Fruit fly (Drosophila melanogaster) whole organism, prepupa: ENCODE measurements around the gene CG31921.

Experiments used
- Blimp-1 ChIP-seq: fragments of 200-800 bp; sonication (Bioruptor generic); optimal IDR thresholded peaks from 3 replicates; lab custom pipeline; 2017; ENCODE audit warnings: missing biosample characterization, missing genetic modification characterization, mild to moderate bottlenecking, moderate library complexity, missing genetic modification reagents
- CG10631 ChIP-seq: fragments of 200-800 bp; sonication (Bioruptor generic); optimal IDR thresholded peaks from 2 replicates; lab custom pipeline; 2016; ENCODE audit warnings: missing biosample characterization, missing genetic modification characterization
- CG10669 ChIP-seq: fragments of 200-800 bp; sonication (Bioruptor generic); optimal IDR thresholded peaks from 3 replicates; lab custom pipeline; 2018; ENCODE audit warnings: missing biosample characterization, mild to moderate bottlenecking, missing genetic modification characterization, moderate library complexity
- CG11294 ChIP-seq: fragments of 200-800 bp; sonication (Bioruptor generic); IDR thresholded peaks from 2 replicates; pipeline ENCODE4 v1.3.6; 2022; ENCODE audit warnings: missing biosample characterization, missing genetic modification characterization
- CG11762 ChIP-seq: fragments of 200-800 bp; sonication (Bioruptor generic); optimal IDR thresholded peaks from 3 replicates; lab custom pipeline; 2016; ENCODE audit warnings: missing biosample characterization, missing genetic modification characterization; ENCODE audit not compliant: insufficient read depth
- CG11902 ChIP-seq: fragments of 200-800 bp; sonication (Bioruptor generic); optimal IDR thresholded peaks from 3 replicates; lab custom pipeline; 2016; ENCODE audit warnings: missing biosample characterization, missing genetic modification characterization
- CG15336 ChIP-seq: fragments of 200-800 bp; sonication (Bioruptor generic); IDR thresholded peaks from 2 replicates; pipeline ENCODE4 v1.3.6; 2022; ENCODE audit warnings: missing biosample characterization, missing genetic modification characterization
- CG1621 ChIP-seq: fragments of 200-800 bp; sonication (Bioruptor generic); optimal IDR thresholded peaks from 3 replicates; lab custom pipeline; 2018; ENCODE audit warnings: missing biosample characterization, mild to moderate bottlenecking, missing genetic modification characterization
- CG16779 ChIP-seq: fragments of 200-800 bp; sonication (Bioruptor generic); optimal IDR thresholded peaks from 3 replicates; lab custom pipeline; 2017; ENCODE audit warnings: missing biosample characterization, mild to moderate bottlenecking, missing genetic modification characterization
- CG3032 ChIP-seq: fragments of 200-800 bp; optimal IDR thresholded peaks from 2 replicates; lab custom pipeline; 2019; ENCODE audit warnings: missing biosample characterization, mild to moderate bottlenecking, missing genetic modification characterization, moderate library complexity
- CG31627 ChIP-seq: fragments of 200-800 bp; sonication (Bioruptor generic); optimal IDR thresholded peaks from 3 replicates; lab custom pipeline; 2016; ENCODE audit warnings: missing biosample characterization, missing genetic modification characterization
- CG34406 ChIP-seq: fragments of 200-800 bp; sonication (Bioruptor generic); optimal IDR thresholded peaks from 3 replicates; lab custom pipeline; 2016; ENCODE audit warnings: missing biosample characterization, missing genetic modification characterization
- CG3919 ChIP-seq: fragments of 200-800 bp; sonication (Bioruptor generic); optimal IDR thresholded peaks from 3 replicates; lab custom pipeline; 2016; ENCODE audit warnings: missing biosample characterization, missing genetic modification characterization
- CG4318 ChIP-seq: fragments of 200-800 bp; sonication (Bioruptor generic); optimal IDR thresholded peaks from 3 replicates; lab custom pipeline; 2017; ENCODE audit warnings: missing biosample characterization, mild to moderate bottlenecking, missing genetic modification characterization
- CG6163 ChIP-seq: fragments of 200-800 bp; sonication (Bioruptor generic); IDR thresholded peaks from 3 replicates; pipeline ENCODE4 v1.3.6; 2022; ENCODE audit warnings: missing biosample characterization, missing genetic modification characterization
- CG6276 ChIP-seq: fragments of 200-800 bp; sonication (Bioruptor generic); optimal IDR thresholded peaks from 2 replicates; lab custom pipeline; 2017; ENCODE audit warnings: missing biosample characterization, mild to moderate bottlenecking, missing genetic modification characterization
- CG6792 ChIP-seq: fragments of 200-800 bp; sonication (Bioruptor generic); optimal IDR thresholded peaks from 3 replicates; lab custom pipeline; 2016; ENCODE audit warnings: missing biosample characterization, missing genetic modification characterization
- CG6808 ChIP-seq: fragments of 200-800 bp; sonication (Bioruptor generic); optimal IDR thresholded peaks from 3 replicates; lab custom pipeline; 2017; ENCODE audit warnings: missing biosample characterization, missing genetic modification characterization, mild to moderate bottlenecking, moderate library complexity, missing genetic modification reagents
- CG8119 ChIP-seq: fragments of 200-800 bp; sonication (Bioruptor generic); IDR thresholded peaks from 3 replicates; pipeline ENCODE4 v1.3.6; 2022; ENCODE audit warnings: missing biosample characterization, missing genetic modification characterization
- CG8319 ChIP-seq: fragments of 200-800 bp; sonication (Bioruptor generic); optimal IDR thresholded peaks from 3 replicates; lab custom pipeline; 2016; ENCODE audit warnings: missing biosample characterization, missing genetic modification characterization
- CG8632 ChIP-seq: fragments of 200-800 bp; sonication (Bioruptor generic); optimal IDR thresholded peaks from 3 replicates; lab custom pipeline; 2016; ENCODE audit warnings: missing biosample characterization, missing genetic modification characterization
- CG9139 ChIP-seq: fragments of 200-800 bp; sonication (Bioruptor generic); optimal IDR thresholded peaks from 3 replicates; lab custom pipeline; 2017; ENCODE audit warnings: missing biosample characterization, mild to moderate bottlenecking, missing genetic modification characterization
- Eip75B ChIP-seq: fragments of 200-800 bp; sonication (Bioruptor generic); optimal IDR thresholded peaks from 3 replicates; lab custom pipeline; 2016; ENCODE audit warnings: missing biosample characterization, missing genetic modification characterization
- Eip78C ChIP-seq: fragments of 200-800 bp; sonication (Bioruptor generic); peaks from one replicate; lab custom pipeline; 2016; ENCODE audit warnings: missing biosample characterization, missing genetic modification characterization
- Ets21C ChIP-seq: fragments of 200-800 bp; sonication (Bioruptor generic); optimal IDR thresholded peaks from 3 replicates; lab custom pipeline; 2016; ENCODE audit warnings: missing biosample characterization, missing genetic modification characterization
- Ets96B ChIP-seq: fragments of 200-800 bp; optimal IDR thresholded peaks from 2 replicates; lab custom pipeline; 2019; ENCODE audit warnings: missing biosample characterization, mild to moderate bottlenecking, missing genetic modification characterization, moderate library complexity
- Gug ChIP-seq: fragments of 200-800 bp; sonication (Bioruptor generic); IDR thresholded peaks from 2 replicates; pipeline ENCODE4 v1.3.6; 2022; ENCODE audit warnings: missing biosample characterization, missing genetic modification characterization
- Hr38 ChIP-seq: sonication (Bioruptor generic); optimal IDR thresholded peaks from 2 replicates; lab custom pipeline; 2016; ENCODE audit warnings: missing biosample characterization, missing genetic modification characterization
- Hr4 ChIP-seq: fragments of 200-800 bp; sonication (Bioruptor generic); optimal IDR thresholded peaks from 3 replicates; lab custom pipeline; 2016; ENCODE audit warnings: missing biosample characterization, missing genetic modification characterization
- Met ChIP-seq: fragments of 200-800 bp; sonication (Bioruptor generic); optimal IDR thresholded peaks from 3 replicates; lab custom pipeline; 2016; ENCODE audit warnings: missing biosample characterization, missing genetic modification characterization
- OdsH ChIP-seq: fragments of 200-800 bp; sonication (Bioruptor generic); optimal IDR thresholded peaks from 3 replicates; lab custom pipeline; 2016; ENCODE audit warnings: missing biosample characterization, missing genetic modification characterization
- Sox102F ChIP-seq: fragments of 200-800 bp; sonication (Bioruptor generic); optimal IDR thresholded peaks from 2 replicates; lab custom pipeline; 2016; ENCODE audit warnings: missing biosample characterization, mild to moderate bottlenecking, missing genetic modification characterization
- Sox14 ChIP-seq: fragments of 200-800 bp; sonication (Bioruptor generic); optimal IDR thresholded peaks from 3 replicates; lab custom pipeline; 2016; ENCODE audit warnings: missing biosample characterization, missing genetic modification characterization
- Sox15 ChIP-seq: fragments of 200-800 bp; sonication (Bioruptor generic); optimal IDR thresholded peaks from 3 replicates; lab custom pipeline; 2016; ENCODE audit warnings: missing biosample characterization, missing genetic modification characterization
- achi ChIP-seq: fragments of 200-800 bp; sonication (Bioruptor generic); optimal IDR thresholded peaks from 3 replicates; lab custom pipeline; 2016; ENCODE audit warnings: missing biosample characterization, missing genetic modification characterization
- acj6 ChIP-seq: fragments of 200-800 bp; sonication (Bioruptor generic); optimal IDR thresholded peaks from 3 replicates; lab custom pipeline; 2016; ENCODE audit warnings: missing biosample characterization, missing genetic modification characterization
- dac ChIP-seq: fragments of 200-800 bp; sonication (Bioruptor generic); optimal IDR thresholded peaks from 2 replicates; lab custom pipeline; 2017; ENCODE audit warnings: missing biosample characterization, mild to moderate bottlenecking, missing genetic modification characterization
- dsx ChIP-seq: fragments of 200-800 bp; optimal IDR thresholded peaks from 3 replicates; lab custom pipeline; 2019; ENCODE audit warnings: missing biosample characterization, mild to moderate bottlenecking, missing genetic modification characterization, moderate library complexity; ENCODE audit not compliant: poor library complexity, severe bottlenecking
- eg ChIP-seq: fragments of 200-800 bp; sonication (Bioruptor generic); IDR thresholded peaks from 3 replicates; pipeline ENCODE4 v1.3.6; 2022; ENCODE audit warnings: missing biosample characterization, missing genetic modification characterization
- fd59A ChIP-seq: fragments of 200-800 bp; sonication (Bioruptor generic); optimal IDR thresholded peaks from 2 replicates; lab custom pipeline; 2017; ENCODE audit warnings: missing biosample characterization, mild to moderate bottlenecking, missing genetic modification characterization, missing genetic modification reagents
- fkh ChIP-seq: fragments of 200-800 bp; sonication (Bioruptor generic); optimal IDR thresholded peaks from 3 replicates; lab custom pipeline; 2017; ENCODE audit warnings: missing biosample characterization, mild to moderate bottlenecking, missing genetic modification characterization, moderate library complexity
- lz ChIP-seq: fragments of 200-800 bp; sonication (Bioruptor generic); optimal IDR thresholded peaks from 3 replicates; lab custom pipeline; 2016; ENCODE audit warnings: missing biosample characterization, missing genetic modification characterization
- net ChIP-seq: fragments of 200-800 bp; sonication (Bioruptor generic); optimal IDR thresholded peaks from 3 replicates; lab custom pipeline; 2016; ENCODE audit warnings: missing biosample characterization, missing genetic modification characterization
- pdm3 ChIP-seq: fragments of 200-800 bp; sonication (Bioruptor generic); optimal IDR thresholded peaks from 3 replicates; lab custom pipeline; 2016; ENCODE audit warnings: missing biosample characterization, missing genetic modification characterization
- salr ChIP-seq, 2 experiments: fragments of 200-800 bp; sonication (Bioruptor generic); optimal IDR thresholded peaks; 3 replicates each; lab custom pipeline; 2016 to 2018; ENCODE audit warnings: missing biosample characterization in 2 of 2, missing genetic modification characterization in 2 of 2, mild to moderate bottlenecking in 1 of 2
- svp ChIP-seq: fragments of 200-800 bp; sonication (Bioruptor generic); peaks from one replicate; lab custom pipeline; 2016; ENCODE audit warnings: missing biosample characterization, missing genetic modification characterization
- vri ChIP-seq: fragments of 200-800 bp; sonication (Bioruptor generic); optimal IDR thresholded peaks from 3 replicates; lab custom pipeline; 2016; ENCODE audit warnings: missing biosample characterization, mild to moderate bottlenecking, missing genetic modification characterization

CG31921 gene

DNA sequence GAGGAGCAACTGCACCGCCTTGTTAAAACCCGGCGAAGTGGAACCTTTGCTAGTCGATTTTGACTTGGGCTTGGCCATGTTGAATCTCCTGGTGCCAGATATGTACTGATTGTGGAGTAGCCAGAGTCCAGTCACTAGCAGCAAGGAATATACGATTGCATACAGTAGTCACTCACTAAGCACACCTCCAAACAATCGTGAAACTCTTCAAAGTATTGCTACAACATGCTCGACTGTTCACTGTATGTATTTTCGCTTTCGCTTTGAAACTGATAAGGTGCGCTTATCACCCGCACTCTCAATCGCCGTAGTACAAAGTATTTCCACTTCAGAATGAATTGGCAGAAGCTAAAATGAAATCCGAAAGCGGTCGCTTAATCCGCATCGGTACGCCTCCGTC is 45.7 kb downstream of the CG31921 start (continued):
- TF ChIP-seq CG6808 (GFP tag; lab: Kevin White, UChicago) (peak; percentile 71), CG8632 (GFP tag; lab: Kevin White, UChicago) (peak; percentile 67), net (GFP tag; lab: Kevin White, UChicago) (peak; percentile 80), CG8319 (GFP tag; lab: Kevin White, UChicago) (peak; percentile 44), CG11294 (peak; percentile 35; the same call in 1 of the 2 replicates), CG6276 (GFP tag; lab: Kevin White, UChicago) (no peak), CG3919 (GFP tag; lab: Kevin White, UChicago) (peak; percentile 86), salr (GFP tag; optimal IDR thresholded peaks at IDR 0.05; lab: Kevin White, UChicago) (peak in 1 of 2 experiments; percentile 48), dsx (GFP tag; lab: Kevin White, UChicago) (peak; percentile 88), CG6163 (GFP tag; lab: Robert Waterston, UW) (peak; percentile 73), Hr38 (GFP tag; lab: Kevin White, UChicago) (no peak), CG6792 (peak; percentile 78), eg (GFP tag; lab: Robert Waterston, UW) (peak; percentile 73; the same call in 2 of the 3 replicates), Sox102F (GFP tag; lab: Kevin White, UChicago) (peak; percentile 85)

DNA sequence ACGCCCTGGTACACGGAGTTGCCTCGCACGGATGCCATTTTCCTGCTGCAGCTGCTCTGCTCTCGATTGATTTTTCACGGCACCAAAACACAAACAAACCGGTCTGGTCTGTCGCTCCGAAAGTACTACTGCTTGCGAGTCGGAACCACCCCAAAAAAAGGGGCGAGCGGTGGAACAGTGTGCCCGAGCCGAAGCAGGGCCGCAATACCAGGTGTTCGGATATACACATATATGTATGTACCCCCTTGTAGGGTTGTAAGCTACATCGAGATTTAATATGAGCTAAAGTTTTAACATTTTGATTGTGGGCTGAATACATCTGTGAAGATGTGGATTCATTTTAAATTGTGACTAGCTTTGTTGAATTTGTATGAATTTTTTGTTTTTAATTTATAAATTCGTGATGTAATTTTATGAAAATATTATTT is 46.5 kb downstream of the CG31921 start:
- TF ChIP-seq Sox15 (GFP tag; lab: Kevin White, UChicago), result no peak
- peak; percentile 56 for TF ChIP-seq Eip75B (GFP tag; lab: Kevin White, UChicago)
- peak; percentile 28 for TF ChIP-seq CG1621 (tag; lab: Kevin White, UChicago)
- peak; percentile 47 for TF ChIP-seq achi (GFP tag; lab: Kevin White, UChicago)
- TF ChIP-seq CG34406 (GFP tag; lab: Kevin White, UChicago), result peak; percentile 35
- TF ChIP-seq fkh (GFP tag; lab: Kevin White, UChicago), result peak; percentile 6
- TF ChIP-seq svp, result peak; percentile 27
- TF ChIP-seq Eip78C (GFP tag; lab: Kevin White, UChicago), result peak; percentile 78
- TF ChIP-seq Hr4 (GFP tag; lab: Kevin White, UChicago), result no peak
- TF ChIP-seq CG8319 (GFP tag; lab: Kevin White, UChicago), result no peak
- peak; percentile 47 for TF ChIP-seq pdm3 (GFP tag; lab: Kevin White, UChicago)
- peak; percentile 31 for TF ChIP-seq Ets96B (tag; lab: Kevin White, UChicago)
- TF ChIP-seq net (GFP tag; lab: Kevin White, UChicago), result no peak
- peak; percentile 48 for TF ChIP-seq lz (GFP tag; lab: Kevin White, UChicago)
- TF ChIP-seq CG10669 (GFP tag; lab: Kevin White, UChicago), result peak; percentile 8
- TF ChIP-seq CG6808 (GFP tag; lab: Kevin White, UChicago), result no peak
- TF ChIP-seq dac (GFP tag; lab: Kevin White, UChicago), result no peak
- no peak for TF ChIP-seq CG11294
- peak; percentile 1 for TF ChIP-seq Blimp-1 (GFP tag; lab: Kevin White, UChicago)
- TF ChIP-seq CG31627 (GFP tag; lab: Kevin White, UChicago), result peak; percentile 52
- TF ChIP-seq CG3032 (tag; lab: Kevin White, UChicago), result peak; percentile 17
- TF ChIP-seq OdsH (GFP tag; lab: Kevin White, UChicago), result peak; percentile 42
- TF ChIP-seq CG4318 (GFP tag; lab: Kevin White, UChicago), result no peak
- no peak for TF ChIP-seq Hr38 (GFP tag; lab: Kevin White, UChicago)
- peak; percentile 65 for TF ChIP-seq Met
- TF ChIP-seq CG11762 (GFP tag; lab: Kevin White, UChicago), result no peak
- TF ChIP-seq CG6276 (GFP tag; lab: Kevin White, UChicago), result no peak
- no peak for TF ChIP-seq fd59A (GFP tag; lab: Kevin White, UChicago)
- TF ChIP-seq CG9139 (GFP tag; lab: Kevin White, UChicago), result peak; percentile 42
- peak in 1 of 2 experiments; percentile 17 for TF ChIP-seq salr (GFP tag; optimal IDR thresholded peaks at IDR 0.05; lab: Kevin White, UChicago)
- no peak for TF ChIP-seq Gug
- TF ChIP-seq CG16779 (tag; lab: Kevin White, UChicago), result no peak
- TF ChIP-seq CG8119 (GFP tag; lab: Robert Waterston, UW), result no peak
- no peak for TF ChIP-seq CG11902 (GFP tag; lab: Kevin White, UChicago)
- TF ChIP-seq dsx (GFP tag; lab: Kevin White, UChicago), result peak; percentile 43
- peak; percentile 66; the same call in 2 of the 3 replicates for TF ChIP-seq CG6163 (GFP tag; lab: Robert Waterston, UW)
- peak; percentile 53 for TF ChIP-seq acj6
- TF ChIP-seq Sox14 (GFP tag; lab: Kevin White, UChicago), result peak; percentile 64
- TF ChIP-seq CG10631, result peak; percentile 60
- TF ChIP-seq Ets21C (GFP tag; lab: Kevin White, UChicago), result peak; percentile 28
- TF ChIP-seq Sox102F (GFP tag; lab: Kevin White, UChicago), result no peak
- TF ChIP-seq CG8632 (GFP tag; lab: Kevin White, UChicago), result peak; percentile 27
- TF ChIP-seq vri, result no peak
- TF ChIP-seq CG15336 (GFP tag; lab: Robert Waterston, UW), result no peak
